Worm (Caenorhabditis elegans) whole organism, L4 larva: ENCODE data around the gene hot-2.

ENCODE experiments used
- F10B5.3 ChIP-seq: sonication (generic microtip); optimal IDR thresholded peaks from 2 replicates; lab custom pipeline; 2016; ENCODE audit warnings: mild to moderate bottlenecking, missing genetic modification characterization, missing compliant biosample characterization
- ama-1 ChIP-seq: fragments of 150-350 bp; optimal IDR thresholded peaks from 2 replicates; lab custom pipeline; 2014; ENCODE audit warnings: inconsistent platforms, mixed read lengths
- daf-12 ChIP-seq: fragments of 150-350 bp; optimal IDR thresholded peaks from 2 replicates; lab custom pipeline; 2014; ENCODE audit warnings: missing biosample characterization, missing genetic modification reagents, missing genetic modification characterization
- jun-1 ChIP-seq: fragments of 150-350 bp; optimal IDR thresholded peaks from 2 replicates; lab custom pipeline; 2014; ENCODE audit warnings: missing biosample characterization, missing genetic modification reagents, missing genetic modification characterization
- lin-13 ChIP-seq: fragments of 150-350 bp; optimal IDR thresholded peaks from 2 replicates; lab custom pipeline; 2014; ENCODE audit warnings: missing biosample characterization, missing genetic modification reagents, missing genetic modification characterization
- madf-9 ChIP-seq: fragments of 200-800 bp; sonication (Bioruptor generic); conservative IDR thresholded peaks from 2 replicates; pipeline ENCODE4 v1.3.6; 2022; ENCODE audit warnings: missing genetic modification reagents, missing genetic modification characterization, missing compliant biosample characterization
- nhr-237 ChIP-seq: sonication (generic microtip); optimal IDR thresholded peaks from 2 replicates; lab custom pipeline; 2017; ENCODE audit warnings: missing biosample characterization, missing genetic modification characterization
- pha-4 ChIP-seq, 2 experiments: fragments of 150-350 bp in 1 of 2; fragments of 200-800 bp in 1 of 2; sonication (Bioruptor generic) in 1 of 2; IDR thresholded peaks in 1 of 2; optimal IDR thresholded peaks in 1 of 2; 2 replicates each; pipeline versions ENCODE4 v1.3.6 to Lab custom; 2014 to 2022; ENCODE audit warnings: missing genetic modification characterization in 2 of 2, missing genetic modification reagents in 2 of 2, missing biosample characterization in 1 of 2, missing compliant biosample characterization in 1 of 2

DNA sequence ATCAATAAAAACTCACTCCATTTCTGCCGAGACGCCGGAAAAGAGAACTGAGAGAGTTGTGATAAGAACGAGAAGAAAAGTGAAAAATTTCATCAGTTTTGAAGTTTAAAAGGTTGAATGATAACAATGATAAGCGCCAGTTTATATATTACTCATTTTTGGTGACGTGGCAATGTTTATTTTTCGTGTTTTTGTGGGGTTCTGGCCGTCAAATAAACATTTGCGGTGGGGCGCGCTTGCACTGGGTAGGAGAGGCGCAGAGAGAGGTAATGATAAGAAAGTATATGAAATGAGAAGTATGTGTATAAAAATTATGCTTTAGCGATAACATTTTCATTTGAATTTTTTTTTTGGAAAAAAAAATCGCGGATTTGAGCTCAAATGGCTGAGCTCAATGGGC is 15.9 kb upstream of the hot-2 start, which contains the start of gene Y39B6A.5:
- TF ChIP-seq ama-1: no peak
- TF ChIP-seq madf-9 (GFP tag; lab: Robert Waterston, UW): no peak; the same call in 1 of the 2 replicates
- peak; percentile 64 for TF ChIP-seq pha-4 (GFP tag; IDR thresholded peaks at IDR 0.05; lab: Robert Waterston, UW)
- TF ChIP-seq pha-4 (tag; optimal IDR thresholded peaks at IDR 0.05; lab: Kevin White, UChicago): peak; percentile 96
- TF ChIP-seq lin-13: peak; percentile 83
- TF ChIP-seq daf-12 (tag; lab: Kevin White, UChicago): no peak
- peak; percentile 48 for TF ChIP-seq jun-1 (tag; lab: Kevin White, UChicago)
- no peak for TF ChIP-seq F10B5.3 (tag; lab: Kevin White, UChicago)
- TF ChIP-seq nhr-237 (tag; lab: Kevin White, UChicago): no peak
